Worm (Caenorhabditis elegans) whole organism, L4/young adult: ENCODE results near the gene ist-1.

Source experiments
- W03F9.2 ChIP-seq: fragments of 150-350 bp; optimal IDR thresholded peaks from 2 replicates; lab custom pipeline; 2014; ENCODE audit warnings: missing biosample characterization, missing genetic modification characterization
- dao-5 ChIP-seq: sonication (generic microtip); optimal IDR thresholded peaks from 2 replicates; lab custom pipeline; 2016; ENCODE audit warnings: missing genotype, missing genetic modification characterization, moderate library complexity, missing compliant biosample characterization
- him-1 ChIP-seq: sonication (generic microtip); optimal IDR thresholded peaks from 2 replicates; lab custom pipeline; 2016; ENCODE audit warnings: missing genotype, missing genetic modification reagents, missing genetic modification characterization, missing compliant biosample characterization

DNA sequence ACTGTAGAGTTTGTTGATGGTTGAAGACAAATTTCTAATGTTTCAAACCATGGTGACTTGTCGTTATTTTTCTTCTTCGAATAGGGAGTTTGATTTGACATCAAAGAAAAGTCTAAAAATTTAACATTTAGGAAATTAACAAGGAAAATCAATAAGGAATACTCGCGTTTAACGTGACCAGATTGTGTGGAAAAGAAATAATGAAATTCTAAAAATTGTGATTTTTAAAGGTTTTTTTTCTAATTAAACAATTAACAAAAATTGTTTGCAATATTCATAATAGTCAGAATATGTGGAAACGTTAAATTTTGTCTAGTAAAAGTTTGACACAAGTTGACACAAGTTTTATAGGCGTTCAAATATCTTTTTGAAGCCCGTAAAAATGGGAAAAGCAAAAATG lies 61.2 kb downstream of the ist-1 start, which contains the start of gene C55B6.4:
- TF ChIP-seq him-1 (tag; lab: Kevin White, UChicago) (no peak), dao-5 (tag; lab: Kevin White, UChicago) (no peak), W03F9.2 (tag; lab: Kevin White, UChicago) (no peak)
